Fruit fly (Drosophila melanogaster) whole organism, wandering third instar larva: ENCODE measurements around the gene CG8319.
A peak's percentile ranks its signal among the peaks of the same experiment; 100 is the strongest.

Experiments
- CG9705 ChIP-seq: fragments of 200-800 bp; sonication (Bioruptor generic); optimal IDR thresholded peaks from 2 replicates; lab custom pipeline; 2018; ENCODE audit warnings: missing biosample characterization, mild to moderate bottlenecking, missing genetic modification characterization
- CrebA ChIP-seq: fragments of 200-800 bp; sonication (Bioruptor generic); optimal IDR thresholded peaks from 2 replicates; lab custom pipeline; 2016; ENCODE audit warnings: missing biosample characterization, mild to moderate bottlenecking, missing genetic modification characterization, borderline replicate concordance
- Dfd ChIP-seq: fragments of >200 bp; optimal IDR thresholded peaks from 2 replicates; lab custom pipeline; 2017; ENCODE audit warnings: missing biosample characterization, missing genetic modification characterization
- GATAd ChIP-seq: sonication (Bioruptor generic); optimal IDR thresholded peaks from 2 replicates; lab custom pipeline; 2016; ENCODE audit warnings: missing biosample characterization, missing genetic modification characterization
- HLH106 ChIP-seq: fragments of 200-800 bp; optimal IDR thresholded peaks from 3 replicates; lab custom pipeline; 2019; ENCODE audit warnings: missing biosample characterization, mild to moderate bottlenecking, missing genetic modification characterization, moderate library complexity
- Hnf4 ChIP-seq: fragments of 200-800 bp; sonication (Bioruptor generic); optimal IDR thresholded peaks from 2 replicates; lab custom pipeline; 2016; ENCODE audit warnings: missing biosample characterization, mild to moderate bottlenecking, missing genetic modification characterization
- Hr78 ChIP-seq: fragments of >200 bp; optimal IDR thresholded peaks from 2 replicates; lab custom pipeline; 2017; ENCODE audit warnings: missing biosample characterization, missing genetic modification characterization
- Hr83 ChIP-seq: fragments of 200-300 bp; sonication (Bioruptor generic); optimal IDR thresholded peaks from 2 replicates; lab custom pipeline; 2016; ENCODE audit warnings: missing biosample characterization, mild to moderate bottlenecking, missing genetic modification characterization, moderate library complexity; ENCODE audit not compliant: poor library complexity, severe bottlenecking
- Jra ChIP-seq: sonication (Bioruptor generic); optimal IDR thresholded peaks from 2 replicates; lab custom pipeline; 2016; ENCODE audit warnings: missing biosample characterization, missing genetic modification characterization
- Mio ChIP-seq: sonication (Bioruptor generic); optimal IDR thresholded peaks from 2 replicates; lab custom pipeline; 2016; ENCODE audit warnings: missing biosample characterization, missing genetic modification characterization
- Myc ChIP-seq: fragments of >200 bp; optimal IDR thresholded peaks from 2 replicates; lab custom pipeline; 2017
- N ChIP-seq: fragments of >200 bp; optimal IDR thresholded peaks from 2 replicates; lab custom pipeline; 2018; ENCODE audit warnings: missing biosample characterization, missing external identifiers, missing genetic modification characterization
- Rel ChIP-seq, 2 experiments: fragments of 200-800 bp; sonication (Bioruptor generic) in 1 of 2; optimal IDR thresholded peaks; 2 replicates in 1 of 2; 3 replicates in 1 of 2; lab custom pipeline; 2016 to 2019; ENCODE audit warnings: mild to moderate bottlenecking in 2 of 2, missing biosample characterization in 2 of 2, missing genetic modification characterization in 2 of 2, moderate library complexity in 1 of 2
- Sp1 ChIP-seq: fragments of 200-800 bp; sonication (Bioruptor generic); optimal IDR thresholded peaks from 3 replicates; lab custom pipeline; 2019; ENCODE audit warnings: missing biosample characterization, mild to moderate bottlenecking, missing genetic modification characterization, moderate library complexity
- brk ChIP-seq: fragments of 200-800 bp; sonication (Bioruptor generic); optimal IDR thresholded peaks from 2 replicates; lab custom pipeline; 2016; ENCODE audit warnings: missing biosample characterization, mild to moderate bottlenecking, missing genetic modification characterization
- dl ChIP-seq, 2 experiments: fragments of 175-275, 200-275 bp in 1 of 2; fragments of 200-275 bp in 1 of 2; sonication (Bioruptor generic); optimal IDR thresholded peaks; lab custom pipeline; 2018; ENCODE audit warnings: mild to moderate bottlenecking in 2 of 2, missing biosample characterization in 2 of 2, missing genetic modification characterization in 2 of 2, moderate library complexity in 2 of 2; ENCODE audit not compliant: partially characterized antibody in 2 of 2, insufficient read depth in 1 of 2
- dsf ChIP-seq: sonication (Bioruptor generic); optimal IDR thresholded peaks from 2 replicates; lab custom pipeline; 2016; ENCODE audit warnings: missing biosample characterization, missing genetic modification characterization, borderline replicate concordance
- foxo ChIP-seq, 2 experiments: fragments of 200-800 bp; sonication (Bioruptor generic); optimal IDR thresholded peaks; 2 replicates in 1 of 2; 3 replicates in 1 of 2; lab custom pipeline; 2016 to 2017; ENCODE audit warnings: missing biosample characterization in 2 of 2, missing genetic modification characterization in 2 of 2
- fru ChIP-seq: fragments of 200-800 bp; sonication (Bioruptor generic); optimal IDR thresholded peaks from 3 replicates; lab custom pipeline; 2016; ENCODE audit warnings: missing biosample characterization, mild to moderate bottlenecking, missing genetic modification characterization
- jim ChIP-seq: fragments of 175-275, 200-325 bp; sonication (Bioruptor generic); optimal IDR thresholded peaks from 2 replicates; lab custom pipeline; 2016; ENCODE audit warnings: missing biosample characterization, mild to moderate bottlenecking, missing genetic modification characterization
- lola ChIP-seq: fragments of >200 bp; optimal IDR thresholded peaks from 2 replicates; lab custom pipeline; 2017; ENCODE audit warnings: missing biosample characterization, missing genetic modification characterization
- pan ChIP-seq: fragments of >200 bp; optimal IDR thresholded peaks from 2 replicates; lab custom pipeline; 2017
- psq ChIP-seq: fragments of 200-800 bp; sonication (Bioruptor generic); optimal IDR thresholded peaks from 3 replicates; lab custom pipeline; 2017; ENCODE audit warnings: missing biosample characterization, mild to moderate bottlenecking, missing genetic modification characterization, moderate library complexity
- rgr ChIP-seq: fragments of 200-800 bp; sonication (Bioruptor generic); optimal IDR thresholded peaks from 3 replicates; lab custom pipeline; 2016; ENCODE audit warnings: missing biosample characterization, mild to moderate bottlenecking, missing genetic modification characterization
- tai ChIP-seq: sonication (Bioruptor generic); optimal IDR thresholded peaks from 2 replicates; lab custom pipeline; 2016; ENCODE audit warnings: missing biosample characterization, missing genetic modification characterization
- usp ChIP-seq: fragments of >200 bp; optimal IDR thresholded peaks from 2 replicates; lab custom pipeline; 2017; ENCODE audit warnings: missing biosample characterization, missing genetic modification characterization

Gene CG8319

dm6 chr3R:9620278-9620677 lies 6.8 kb upstream of the CG8319 start:
- no peak for TF ChIP-seq N
- TF ChIP-seq rgr (GFP tag; lab: Kevin White, UChicago) = no peak
- no peak for TF ChIP-seq psq (GFP tag; lab: Kevin White, UChicago)
- no peak for TF ChIP-seq Dfd
- TF ChIP-seq Jra (GFP tag; lab: Kevin White, UChicago) = no peak
- TF ChIP-seq jim (GFP tag; lab: Kevin White, UChicago) = no peak
- TF ChIP-seq CG9705 (GFP tag; lab: Kevin White, UChicago) = no peak
- TF ChIP-seq CrebA (GFP tag; lab: Kevin White, UChicago) = no peak
- no peak for TF ChIP-seq Sp1 (GFP tag; lab: Kevin White, UChicago)
- no peak for TF ChIP-seq usp (GFP tag; lab: Kevin White, UChicago)
- no peak for TF ChIP-seq pan (lab: Kevin White, UChicago)
- TF ChIP-seq dsf (GFP tag; lab: Kevin White, UChicago) = no peak
- no peak for TF ChIP-seq Myc

- TF ChIP-seq lola (GFP tag; lab: Kevin White, UChicago) (no peak), Hr83 (peak; percentile 89), GATAd (no peak), N (no peak), CG9705 (GFP tag; lab: Kevin White, UChicago) (no peak), foxo (GFP tag; optimal IDR thresholded peaks at IDR 0.05; lab: Kevin White, UChicago) (no peak), Hr78 (GFP tag; lab: Kevin White, UChicago) (no peak), Sp1 (GFP tag; lab: Kevin White, UChicago) (no peak)
These were observed 1.7 kb upstream of the CG8319 start for dm6 chr3R:9625443-9625842.

dm6 chr3R:9626266-9626665 lies 855 bp upstream of the CG8319 start:
- TF ChIP-seq Myc = no peak
- TF ChIP-seq HLH106 (tag; lab: Kevin White, UChicago) = no peak
- no peak for TF ChIP-seq Mio (GFP tag; lab: Kevin White, UChicago)
- no peak for TF ChIP-seq tai (GFP tag; lab: Kevin White, UChicago)
- no peak for TF ChIP-seq Dfd

DNA sequence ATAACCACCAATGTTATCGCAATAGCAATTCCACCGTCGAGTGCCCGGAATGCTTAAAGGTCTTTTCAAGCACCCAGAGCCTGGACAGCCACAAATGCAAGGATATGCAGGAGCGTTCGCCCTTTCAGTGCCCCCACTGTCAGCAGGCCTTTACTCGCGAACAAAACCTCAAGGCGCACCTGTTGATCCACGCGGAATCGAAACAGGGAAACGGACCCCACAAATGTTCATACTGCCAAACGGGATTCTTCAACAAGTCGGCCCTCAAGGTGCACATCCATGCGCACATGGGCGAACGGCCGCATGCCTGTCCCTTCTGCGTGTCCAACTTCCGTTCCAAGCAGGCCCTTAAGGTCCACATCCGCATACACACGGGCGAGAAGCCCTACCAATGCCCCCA lies 915 bp downstream of the CG8319 start:
- TF ChIP-seq Hnf4 (GFP tag; lab: Kevin White, UChicago) (no peak), lola (GFP tag; lab: Kevin White, UChicago) (no peak), foxo (GFP tag; optimal IDR thresholded peaks at IDR 0.05; lab: Kevin White, UChicago) (no peak), rgr (GFP tag; lab: Kevin White, UChicago) (no peak), Hr78 (GFP tag; lab: Kevin White, UChicago) (no peak), Myc (no peak), dsf (GFP tag; lab: Kevin White, UChicago) (no peak)

dm6 chr3R:9628607-9629006 lies 1.5 kb downstream of the CG8319 start:
- TF ChIP-seq Hr83 (no peak), brk (GFP tag; lab: Kevin White, UChicago) (peak; percentile 34), Myc (peak; percentile 17), Hnf4 (GFP tag; lab: Kevin White, UChicago) (peak; percentile 53)

DNA sequence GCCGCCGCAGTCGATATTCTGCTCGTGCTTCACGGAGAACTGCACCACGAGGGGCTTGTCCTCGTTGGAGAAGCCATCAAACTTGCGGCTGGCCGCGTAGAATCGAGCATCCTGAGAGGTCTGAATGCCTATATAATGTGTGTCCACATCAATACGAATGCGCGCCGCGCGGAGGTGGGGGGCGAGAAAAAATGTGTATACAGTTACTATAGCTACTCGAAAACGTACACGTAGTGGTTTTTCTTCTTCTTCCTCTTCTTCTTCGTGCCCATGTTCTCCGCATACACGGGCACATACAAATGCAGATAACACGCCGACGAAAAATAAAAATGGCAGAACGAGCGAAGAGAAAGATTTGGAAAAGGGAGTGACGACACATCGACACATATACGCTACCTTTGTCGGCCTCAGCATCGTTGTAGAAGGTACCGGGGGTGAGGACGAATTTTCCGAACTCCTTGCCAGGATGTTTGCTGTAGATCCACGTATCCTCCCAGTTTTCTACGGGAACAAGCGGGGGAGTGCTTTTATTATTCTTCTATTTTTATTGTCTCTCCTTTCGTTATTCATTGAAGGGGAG lies 3.0 kb downstream of the CG8319 start:
- TF ChIP-seq fru (GFP tag; lab: Kevin White, UChicago) (no peak), Hr83 (peak; percentile 38), dl (GFP tag; optimal IDR thresholded peaks at IDR 0.05; lab: Kevin White, UChicago; ENCODE audit: insufficient read depth in 1 of 2, partially characterized antibody in 2 of 2) (peak in 1 of 2 experiments; percentile 37), CrebA (GFP tag; lab: Kevin White, UChicago) (peak; percentile 97), Myc (no peak), rgr (GFP tag; lab: Kevin White, UChicago) (no peak), Hr78 (GFP tag; lab: Kevin White, UChicago) (no peak), Rel (GFP tag; optimal IDR thresholded peaks at IDR 0.05; lab: Kevin White, UChicago) (no peak), Rel (tag; optimal IDR thresholded peaks at IDR 0.05; lab: Kevin White, UChicago) (peak; percentile 30), psq (GFP tag; lab: Kevin White, UChicago) (peak; percentile 88)
